Fruit fly (Drosophila melanogaster): ENCODE data around the gene CG7968.

dm6 chr2L:13884063-13884656, 35.0 kb downstream of the CG7968 start:
- TF ChIP-seq CG7045 (GFP tag; optimal IDR thresholded peaks at IDR 0.05) (no peak), cic (GFP tag; optimal IDR thresholded peaks at IDR 0.05) (no peak), Crg-1 (GFP tag; optimal IDR thresholded peaks at IDR 0.05) (no peak), toe (GFP tag; optimal IDR thresholded peaks at IDR 0.05) (no peak), Hr96 (GFP tag; optimal IDR thresholded peaks at IDR 0.05) (no peak), CG14711 (tag; optimal IDR thresholded peaks at IDR 0.05) (no peak), CG12768 (GFP tag; optimal IDR thresholded peaks at IDR 0.05) (no peak), CG5204 (GFP tag; optimal IDR thresholded peaks at IDR 0.05) (no peak), cnc (optimal IDR thresholded peaks at IDR 0.05) (no peak), Mnt (GFP tag; optimal IDR thresholded peaks at IDR 0.05) (no peak), bab1 (GFP tag; optimal IDR thresholded peaks at IDR 0.05) (no peak), CG33017 (tag; optimal IDR thresholded peaks at IDR 0.05) (no peak), kay (GFP tag; ENCODE audit: borderline replicate concordance) (no peak)

Measured in whole organism, adult.